Worm (Caenorhabditis elegans) whole organism, young adult: ENCODE results near the gene R03D7.2.

Experiments used
- B0261.1 ChIP-seq: sonication (generic microtip); optimal IDR thresholded peaks from 2 replicates; lab custom pipeline; 2016; ENCODE audit warnings: mild to moderate bottlenecking, missing genetic modification characterization, moderate library complexity, missing compliant biosample characterization
- D2030.7 ChIP-seq: fragments of 200-800 bp; sonication (Bioruptor generic); IDR thresholded peaks from 2 replicates; pipeline ENCODE4 v1.3.6; 2022; ENCODE audit warnings: missing genetic modification reagents, missing genetic modification characterization, missing compliant biosample characterization
- F23B12.7 ChIP-seq: sonication (generic microtip); optimal IDR thresholded peaks from 2 replicates; lab custom pipeline; 2017; ENCODE audit warnings: missing genetic modification characterization, mild to moderate bottlenecking, missing compliant biosample characterization, antibody characterized with exemption, moderate library complexity; ENCODE audit not compliant: insufficient read depth
- F33H1.4 ChIP-seq: fragments of 200-800 bp; sonication (Bioruptor generic); IDR thresholded peaks from 2 replicates; pipeline ENCODE4 v1.3.6; 2022; ENCODE audit warnings: missing genetic modification reagents, missing genetic modification characterization, missing compliant biosample characterization
- F52B5.7 ChIP-seq: sonication (generic microtip); optimal IDR thresholded peaks from 2 replicates; lab custom pipeline; 2016; ENCODE audit warnings: mild to moderate bottlenecking, missing genetic modification characterization, missing compliant biosample characterization
- T26A5.8 ChIP-seq: sonication (generic microtip); optimal IDR thresholded peaks from 2 replicates; lab custom pipeline; 2016; ENCODE audit warnings: missing genetic modification characterization, missing compliant biosample characterization
- Y53F4B.3 ChIP-seq: fragments of 200-800 bp; sonication (Bioruptor generic); IDR thresholded peaks from 2 replicates; pipeline ENCODE4 v1.3.6; 2022; ENCODE audit warnings: missing genetic modification reagents, missing genetic modification characterization, missing compliant biosample characterization
- Y53G8AR.9 ChIP-seq: fragments of 200-800 bp; sonication (Bioruptor generic); conservative IDR thresholded peaks from 2 replicates; pipeline ENCODE4 v1.3.6; 2022; ENCODE audit warnings: missing genetic modification reagents, missing genetic modification characterization, missing compliant biosample characterization
- Y95B8A.8 ChIP-seq: fragments of 200-800 bp; sonication (Bioruptor generic); IDR thresholded peaks from 2 replicates; pipeline ENCODE4 v1.3.6; 2022; ENCODE audit warnings: missing genetic modification reagents, missing genetic modification characterization, missing compliant biosample characterization
- athp-1 ChIP-seq: sonication (generic microtip); optimal IDR thresholded peaks from 2 replicates; lab custom pipeline; 2017; ENCODE audit warnings: mild to moderate bottlenecking, missing genetic modification characterization, missing compliant biosample characterization
- bed-1 ChIP-seq: fragments of 200-800 bp; sonication (Bioruptor generic); IDR thresholded peaks from 2 replicates; pipeline ENCODE4 v1.3.6; 2022; ENCODE audit warnings: missing genetic modification reagents, missing genetic modification characterization, missing compliant biosample characterization
- cebp-1 ChIP-seq, 2 experiments: fragments of 200-800 bp in 1 of 2; sonication (Bioruptor generic) in 1 of 2; sonication (generic microtip) in 1 of 2; IDR thresholded peaks in 1 of 2; optimal IDR thresholded peaks in 1 of 2; 2 replicates each; pipeline versions ENCODE4 v1.3.6 to Lab custom; 2017 to 2022; ENCODE audit warnings: missing compliant biosample characterization in 2 of 2, missing genetic modification characterization in 2 of 2, mild to moderate bottlenecking in 1 of 2, missing genetic modification reagents in 1 of 2, moderate library complexity in 1 of 2
- ceh-27 ChIP-seq: fragments of 200-800 bp; sonication (Bioruptor generic); optimal IDR thresholded peaks from 2 replicates; lab custom pipeline; 2018; ENCODE audit warnings: mild to moderate bottlenecking, missing genetic modification characterization, moderate library complexity, missing compliant biosample characterization
- ceh-79 ChIP-seq: sonication (generic microtip); optimal IDR thresholded peaks from 2 replicates; lab custom pipeline; 2017; ENCODE audit warnings: mild to moderate bottlenecking, missing genetic modification characterization, missing compliant biosample characterization
- ceh-91 ChIP-seq: fragments of 200-800 bp; sonication (Bioruptor generic); IDR thresholded peaks from 2 replicates; pipeline ENCODE4 v1.3.6; 2022; ENCODE audit warnings: missing genetic modification reagents, missing genetic modification characterization, missing compliant biosample characterization
- dox-1 ChIP-seq: fragments of 200-800 bp; sonication (Bioruptor generic); IDR thresholded peaks from 2 replicates; pipeline ENCODE4 v1.3.6; 2022; ENCODE audit warnings: missing genetic modification reagents, missing genetic modification characterization, missing compliant biosample characterization
- dpff-1 ChIP-seq: sonication (generic microtip); optimal IDR thresholded peaks from 2 replicates; lab custom pipeline; 2017; ENCODE audit warnings: mild to moderate bottlenecking, missing genetic modification characterization, missing compliant biosample characterization
- ekl-4 ChIP-seq: fragments of 200-800 bp; sonication (Bioruptor generic); IDR thresholded peaks from 2 replicates; pipeline ENCODE4 v1.3.6; 2022; ENCODE audit warnings: missing genetic modification reagents, missing genetic modification characterization, missing compliant biosample characterization
- ets-4 ChIP-seq: fragments of 200-800 bp; sonication (Bioruptor generic); optimal IDR thresholded peaks from 2 replicates; lab custom pipeline; 2018; ENCODE audit warnings: mild to moderate bottlenecking, missing genetic modification characterization, missing compliant biosample characterization
- him-1 ChIP-seq: sonication (generic microtip); optimal IDR thresholded peaks from 2 replicates; lab custom pipeline; 2016; ENCODE audit warnings: missing genotype, missing genetic modification reagents, missing genetic modification characterization, missing compliant biosample characterization
- hlh-26 ChIP-seq: fragments of 200-800 bp; sonication (Bioruptor generic); conservative IDR thresholded peaks from 2 replicates; pipeline ENCODE4 v1.3.6; 2022; ENCODE audit warnings: missing genetic modification reagents, missing genetic modification characterization, missing compliant biosample characterization
- hmg-1.2 ChIP-seq: fragments of 200-800 bp; sonication (Bioruptor generic); IDR thresholded peaks from 2 replicates; pipeline ENCODE4 v1.3.6; 2022; ENCODE audit warnings: missing genetic modification reagents, missing genetic modification characterization, missing compliant biosample characterization
- hmg-20 ChIP-seq: fragments of 200-800 bp; sonication (Bioruptor generic); IDR thresholded peaks from 2 replicates; pipeline ENCODE4 v1.3.6; 2022; ENCODE audit warnings: missing genetic modification reagents, missing genetic modification characterization, missing compliant biosample characterization
- let-526 ChIP-seq: fragments of 200-800 bp; sonication (Bioruptor generic); IDR thresholded peaks from 2 replicates; pipeline ENCODE4 v1.3.6; 2022; ENCODE audit warnings: missing genetic modification reagents, missing genetic modification characterization, missing compliant biosample characterization
- let-607 ChIP-seq, 2 experiments: fragments of 200-800 bp in 1 of 2; sonication (Bioruptor generic) in 1 of 2; sonication (generic microtip) in 1 of 2; optimal IDR thresholded peaks; 2 replicates each; lab custom pipeline; 2016 to 2018; ENCODE audit warnings: mild to moderate bottlenecking in 2 of 2, missing compliant biosample characterization in 2 of 2, missing genetic modification characterization in 2 of 2, moderate library complexity in 2 of 2, missing genotype in 1 of 2
- lin-35 ChIP-seq, 3 experiments: fragments of 150-350 bp in 2 of 3; sonication (generic microtip) in 1 of 3; optimal IDR thresholded peaks; 2 replicates each; lab custom pipeline; 2014 to 2018; ENCODE audit warnings: missing biosample characterization in 3 of 3, missing genetic modification characterization in 3 of 3, missing genetic modification reagents in 3 of 3
- lin-54 ChIP-seq: fragments of 200-800 bp; sonication (Bioruptor generic); optimal IDR thresholded peaks from 2 replicates; lab custom pipeline; 2018; ENCODE audit warnings: mild to moderate bottlenecking, missing genetic modification characterization, missing compliant biosample characterization
- madf-6 ChIP-seq: fragments of 200-800 bp; sonication (Bioruptor generic); IDR thresholded peaks from 2 replicates; pipeline ENCODE4 v1.3.6; 2022; ENCODE audit warnings: missing genetic modification reagents, missing genetic modification characterization, missing compliant biosample characterization
- madf-8 ChIP-seq: fragments of 200-800 bp; sonication (Bioruptor generic); conservative IDR thresholded peaks from 2 replicates; pipeline ENCODE4 v1.3.6; 2022; ENCODE audit warnings: missing genetic modification reagents, missing genetic modification characterization, missing compliant biosample characterization
- mcd-1 ChIP-seq: fragments of 200-800 bp; sonication (Bioruptor generic); IDR thresholded peaks from 2 replicates; pipeline ENCODE4 v1.3.6; 2022; ENCODE audit warnings: missing genetic modification reagents, missing genetic modification characterization, missing compliant biosample characterization
- mel-28 ChIP-seq: sonication (generic microtip); optimal IDR thresholded peaks from 2 replicates; lab custom pipeline; 2016; ENCODE audit warnings: borderline replicate concordance, mild to moderate bottlenecking, missing genetic modification characterization, missing compliant biosample characterization
- mes-4 ChIP-seq: sonication (generic microtip); optimal IDR thresholded peaks from 2 replicates; lab custom pipeline; 2016; ENCODE audit warnings: missing genotype, missing genetic modification characterization, missing compliant biosample characterization
- mxl-1 ChIP-seq: sonication (generic microtip); optimal IDR thresholded peaks from 2 replicates; lab custom pipeline; 2016; ENCODE audit warnings: missing genetic modification characterization, missing compliant biosample characterization
- nfyb-1 ChIP-seq: fragments of 200-800 bp; sonication (Bioruptor generic); IDR thresholded peaks from 2 replicates; pipeline ENCODE4 v1.3.6; 2022; ENCODE audit warnings: missing genetic modification reagents, missing genetic modification characterization, missing compliant biosample characterization
- nhr-120 ChIP-seq: fragments of 200-800 bp; sonication (Bioruptor generic); IDR thresholded peaks from 2 replicates; pipeline ENCODE4 v1.3.6; 2022; ENCODE audit warnings: missing genetic modification characterization, missing compliant biosample characterization
- nhr-27 ChIP-seq: fragments of 200-800 bp; sonication (Bioruptor generic); optimal IDR thresholded peaks from 2 replicates; lab custom pipeline; 2018; ENCODE audit warnings: mild to moderate bottlenecking, missing genetic modification characterization, moderate library complexity, missing compliant biosample characterization
- nhr-80 ChIP-seq: sonication (generic microtip); optimal IDR thresholded peaks from 2 replicates; lab custom pipeline; 2016; ENCODE audit warnings: missing genetic modification characterization, missing compliant biosample characterization
- rcor-1 ChIP-seq: fragments of 200-800 bp; sonication (Bioruptor generic); IDR thresholded peaks from 2 replicates; pipeline ENCODE4 v1.3.6; 2022; ENCODE audit warnings: missing genetic modification reagents, missing genetic modification characterization, missing compliant biosample characterization
- rpc-1 ChIP-seq, 2 experiments: fragments of 150-350 bp in 1 of 2; sonication (generic microtip) in 1 of 2; optimal IDR thresholded peaks; 2 replicates each; lab custom pipeline; 2014 to 2018; ENCODE audit warnings: missing biosample characterization in 1 of 2, missing genetic modification characterization in 1 of 2, missing genetic modification reagents in 1 of 2, missing genotype in 1 of 2
- sptf-2 ChIP-seq: fragments of 200-800 bp; sonication (Bioruptor generic); optimal IDR thresholded peaks from 2 replicates; lab custom pipeline; 2018; ENCODE audit warnings: mild to moderate bottlenecking, missing genetic modification characterization, missing compliant biosample characterization
- tbx-9 ChIP-seq: sonication (generic microtip); optimal IDR thresholded peaks from 2 replicates; lab custom pipeline; 2016; ENCODE audit warnings: borderline replicate concordance, missing genetic modification characterization, inconsistent platforms, missing compliant biosample characterization
- tlf-1 ChIP-seq: fragments of 200-800 bp; sonication (Bioruptor generic); optimal IDR thresholded peaks from 2 replicates; lab custom pipeline; 2018; ENCODE audit warnings: mild to moderate bottlenecking, missing genetic modification characterization, missing compliant biosample characterization
- unc-62 ChIP-seq: fragments of 150-350 bp; optimal IDR thresholded peaks from 2 replicates; lab custom pipeline; 2014; ENCODE audit warnings: missing biosample characterization, missing genetic modification reagents, missing genetic modification characterization
- ztf-28 ChIP-seq: fragments of 200-800 bp; sonication (Bioruptor generic); IDR thresholded peaks from 2 replicates; pipeline ENCODE4 v1.3.6; 2022; ENCODE audit warnings: missing genetic modification reagents, missing genetic modification characterization, missing compliant biosample characterization
- ztf-3 ChIP-seq: fragments of 200-800 bp; sonication (Bioruptor generic); optimal IDR thresholded peaks from 2 replicates; lab custom pipeline; 2018; ENCODE audit warnings: mild to moderate bottlenecking, missing genetic modification characterization, missing compliant biosample characterization

The R03D7.2 gene

ce11 chrII:10949383-10949782, 14.4 kb upstream of the R03D7.2 start:
- TF ChIP-seq bed-1: no peak
- TF ChIP-seq let-526 (GFP tag; lab: Robert Waterston, UW): no peak
- TF ChIP-seq hlh-26: no peak
- TF ChIP-seq nhr-80 (tag; lab: Kevin White, UChicago): peak; percentile 58
- no peak for TF ChIP-seq cebp-1 (GFP tag; IDR thresholded peaks at IDR 0.05; lab: Robert Waterston, UW)
- peak; percentile 56 for TF ChIP-seq cebp-1 (tag; optimal IDR thresholded peaks at IDR 0.05; lab: Kevin White, UChicago)
- no peak for TF ChIP-seq unc-62 (GFP tag; lab: Kevin White, UChicago)

ce11 chrII:10948236-10949025, 13.4 kb upstream of the R03D7.2 start:
- TF ChIP-seq Y53G8AR.9 (GFP tag; lab: Robert Waterston, UW) (no peak), him-1 (tag; lab: Kevin White, UChicago) (no peak), F33H1.4 (peak; percentile 54), F52B5.7 (tag; lab: Kevin White, UChicago) (no peak), D2030.7 (GFP tag; lab: Robert Waterston, UW) (no peak), hmg-20 (GFP tag; lab: Robert Waterston, UW) (no peak), mxl-1 (tag; lab: Kevin White, UChicago) (no peak), ekl-4 (GFP tag; lab: Robert Waterston, UW) (no peak), lin-35 (GFP tag; optimal IDR thresholded peaks at IDR 0.05; lab: Kevin White, UChicago) (peak in 1 of 3 experiments; percentile 26), ceh-91 (no peak), tlf-1 (GFP tag; lab: Kevin White, UChicago) (no peak), lin-54 (GFP tag; lab: Kevin White, UChicago) (peak; percentile 75), tbx-9 (tag; lab: Kevin White, UChicago) (no peak), nfyb-1 (GFP tag; lab: Robert Waterston, UW) (0 out of 2 replicates have a peak, but pooled peaks have one; percentile 17), Y95B8A.8 (no peak), madf-8 (GFP tag; lab: Robert Waterston, UW) (0 out of 2 replicates have a peak, but pooled peaks have one; percentile 33), ztf-28 (GFP tag; lab: Robert Waterston, UW) (no peak), dox-1 (no peak), nhr-27 (tag; lab: Kevin White, UChicago) (no peak), madf-6 (GFP tag; lab: Robert Waterston, UW) (peak; percentile 63), mcd-1 (peak; percentile 57), ets-4 (GFP tag; lab: Kevin White, UChicago) (no peak), hmg-1.2 (GFP tag; lab: Robert Waterston, UW) (no peak), ztf-3 (no peak), F23B12.7 (tag; lab: Kevin White, UChicago) (no peak), let-607 (tag; optimal IDR thresholded peaks at IDR 0.05; lab: Kevin White, UChicago) (no peak), T26A5.8 (tag; lab: Kevin White, UChicago) (no peak), athp-1 (tag; lab: Kevin White, UChicago) (no peak), rcor-1 (GFP tag; lab: Robert Waterston, UW) (no peak), mes-4 (tag; lab: Kevin White, UChicago) (no peak), sptf-2 (GFP tag; lab: Kevin White, UChicago) (no peak), dpff-1 (tag; lab: Kevin White, UChicago) (no peak), Y53F4B.3 (GFP tag; lab: Robert Waterston, UW) (no peak), mel-28 (no peak), nhr-120 (no peak), ceh-27 (GFP tag; lab: Kevin White, UChicago) (no peak), B0261.1 (tag; lab: Kevin White, UChicago) (no peak), ceh-79 (tag; lab: Kevin White, UChicago) (no peak), rpc-1 (optimal IDR thresholded peaks at IDR 0.05; lab: Kevin White, UChicago) (no peak), rpc-1 (tag; optimal IDR thresholded peaks at IDR 0.05; lab: Kevin White, UChicago) (no peak)
